Fruit fly (Drosophila melanogaster): Measurements from ENCODE around the gene CG3609.

- TF ChIP-seq CG32121 (GFP tag; IDR thresholded peaks at IDR 0.05) (peak; percentile 96), CG9948 (tag; optimal IDR thresholded peaks at IDR 0.05) (peak; percentile 94), CG4496 (GFP tag; IDR thresholded peaks at IDR 0.05) (peak; percentile 99), EcR (GFP tag; optimal IDR thresholded peaks at IDR 0.05) (no peak), CG13204 (GFP tag; optimal IDR thresholded peaks at IDR 0.05) (no peak), CG34367 (tag; optimal IDR thresholded peaks at IDR 0.05) (peak; percentile 98), CG8301 (tag; optimal IDR thresholded peaks at IDR 0.05) (peak; percentile 93), CG17806 (tag; optimal IDR thresholded peaks at IDR 0.05) (peak; percentile 94), fd96Ca (GFP tag; IDR thresholded peaks at IDR 0.05) (peak; percentile 93), D1 (tag; optimal IDR thresholded peaks at IDR 0.05) (peak; percentile 71), CG12605 (GFP tag; IDR thresholded peaks at IDR 0.05) (peak; percentile 98), CG15710 (tag; optimal IDR thresholded peaks at IDR 0.05) (peak; percentile 98), Snoo (tag; optimal IDR thresholded peaks at IDR 0.05) (peak; percentile 96)
Observed at dm6 chr2L:2380805-2381204, 6.4 kb upstream of the CG3609 start, which contains the start of gene Eogt.
